Worm (Caenorhabditis elegans) whole organism, L1 larva: ENCODE results near the gene Y49F6B.8.
"Not testable (repeated sequence)": the region's sequence is repeated elsewhere in the genome, so short reads cannot be mapped to it uniquely, and the experiment has no call there.

ENCODE experiments used
- C16A3.4 ChIP-seq: fragments of 150-350 bp; optimal IDR thresholded peaks from 2 replicates; lab custom pipeline; 2014; ENCODE audit warnings: missing biosample characterization, missing genetic modification characterization
- Y116A8C.19 ChIP-seq: sonication (generic microtip); optimal IDR thresholded peaks from 2 replicates; lab custom pipeline; 2016; ENCODE audit warnings: missing compliant biosample characterization, missing genetic modification characterization, borderline replicate concordance
- alr-1 ChIP-seq: fragments of 200-800 bp; sonication (Bioruptor generic); optimal IDR thresholded peaks from 2 replicates; lab custom pipeline; 2018; ENCODE audit warnings: borderline replicate concordance, mild to moderate bottlenecking, missing genetic modification characterization, missing compliant biosample characterization
- aly-2 ChIP-seq: fragments of 150-350 bp; optimal IDR thresholded peaks from 2 replicates; lab custom pipeline; 2014; ENCODE audit warnings: missing biosample characterization, missing genetic modification characterization
- ama-1 ChIP-seq: fragments of 150-350 bp; optimal IDR thresholded peaks from 2 replicates; lab custom pipeline; 2014
- ceh-8 ChIP-seq: fragments of 200-800 bp; sonication (Bioruptor generic); optimal IDR thresholded peaks from 2 replicates; lab custom pipeline; 2018; ENCODE audit warnings: mild to moderate bottlenecking, missing genetic modification characterization, moderate library complexity, missing compliant biosample characterization
- ceh-90 ChIP-seq: sonication (generic microtip); optimal IDR thresholded peaks from 2 replicates; lab custom pipeline; 2016; ENCODE audit warnings: missing genetic modification characterization, missing compliant biosample characterization
- dpl-1 ChIP-seq, 3 experiments: fragments of 150-350 bp in 2 of 3; sonication (generic microtip) in 1 of 3; optimal IDR thresholded peaks; 2 replicates each; lab custom pipeline; 2014 to 2017; ENCODE audit warnings: missing biosample characterization in 3 of 3, missing genetic modification characterization in 3 of 3, missing genetic modification reagents in 3 of 3
- efl-3 ChIP-seq: fragments of 200-800 bp; sonication (Bioruptor generic); optimal IDR thresholded peaks from 2 replicates; lab custom pipeline; 2018; ENCODE audit warnings: mild to moderate bottlenecking, missing genetic modification characterization, missing compliant biosample characterization
- elt-3 ChIP-seq, 6 experiments: fragments of 150-350 bp in 1 of 6; sonication (generic microtip); optimal IDR thresholded peaks; 2 replicates each; lab custom pipeline; 2017 to 2018; ENCODE audit warnings: missing biosample characterization in 6 of 6, missing genetic modification characterization in 6 of 6, inconsistent platforms in 1 of 6
- ets-5 ChIP-seq: fragments of 200-800 bp; sonication (Bioruptor generic); IDR thresholded peaks from 2 replicates; pipeline ENCODE4 v1.3.6; 2022; ENCODE audit warnings: missing genetic modification characterization, missing compliant biosample characterization
- fkh-10 ChIP-seq: sonication (generic microtip); optimal IDR thresholded peaks from 2 replicates; lab custom pipeline; 2017; ENCODE audit warnings: missing biosample characterization, missing genetic modification reagents, missing genetic modification characterization
- fkh-4 ChIP-seq: sonication (generic microtip); optimal IDR thresholded peaks from 2 replicates; lab custom pipeline; 2016; ENCODE audit warnings: missing compliant biosample characterization, missing genetic modification characterization, borderline replicate concordance
- fkh-8 ChIP-seq: sonication (generic microtip); optimal IDR thresholded peaks from 2 replicates; lab custom pipeline; 2016; ENCODE audit warnings: mild to moderate bottlenecking, missing genetic modification characterization, missing compliant biosample characterization
- fos-1 ChIP-seq: fragments of 150-350 bp; optimal IDR thresholded peaks from 2 replicates; lab custom pipeline; 2014; ENCODE audit warnings: missing biosample characterization, missing genetic modification characterization
- hlh-17 ChIP-seq: fragments of 200-800 bp; sonication (Bioruptor generic); optimal IDR thresholded peaks from 2 replicates; lab custom pipeline; 2018; ENCODE audit warnings: missing genetic modification characterization, mild to moderate bottlenecking, missing compliant biosample characterization, moderate library complexity, borderline replicate concordance
- hlh-4 ChIP-seq: sonication (generic microtip); optimal IDR thresholded peaks from 2 replicates; lab custom pipeline; 2016; ENCODE audit warnings: mild to moderate bottlenecking, missing genetic modification characterization, missing compliant biosample characterization
- hpl-2 ChIP-seq: fragments of 150-350 bp; optimal IDR thresholded peaks from 2 replicates; lab custom pipeline; 2014; ENCODE audit warnings: missing biosample characterization, missing genetic modification reagents, missing genetic modification characterization
- jun-1 ChIP-seq: fragments of 150-350 bp; optimal IDR thresholded peaks from 2 replicates; lab custom pipeline; 2014; ENCODE audit warnings: missing biosample characterization, missing genetic modification reagents, missing genetic modification characterization
- lin-13 ChIP-seq: fragments of 150-350 bp; optimal IDR thresholded peaks from 2 replicates; lab custom pipeline; 2014; ENCODE audit warnings: missing biosample characterization, missing genetic modification reagents, missing genetic modification characterization
- lin-14 ChIP-seq: fragments of 200-800 bp; sonication (Bioruptor generic); optimal IDR thresholded peaks from 2 replicates; lab custom pipeline; 2018; ENCODE audit warnings: mild to moderate bottlenecking, missing genetic modification characterization, moderate library complexity, missing compliant biosample characterization
- lin-39 ChIP-seq: fragments of 150-350 bp; optimal IDR thresholded peaks from 2 replicates; lab custom pipeline; 2014; ENCODE audit warnings: missing biosample characterization, missing genetic modification reagents, missing genetic modification characterization
- lir-3 ChIP-seq: sonication (generic microtip); optimal IDR thresholded peaks from 2 replicates; lab custom pipeline; 2016; ENCODE audit warnings: mild to moderate bottlenecking, missing genetic modification characterization, moderate library complexity, missing compliant biosample characterization; ENCODE audit not compliant: poor library complexity
- mdl-1 ChIP-seq, 2 experiments: fragments of 150-350 bp; optimal IDR thresholded peaks; 2 replicates each; lab custom pipeline; 2014 to 2017; ENCODE audit warnings: missing biosample characterization in 2 of 2, missing genetic modification characterization in 2 of 2, inconsistent platforms in 1 of 2
- mep-1 ChIP-seq: fragments of 150-350 bp; optimal IDR thresholded peaks from 2 replicates; lab custom pipeline; 2014; ENCODE audit warnings: missing biosample characterization, missing genetic modification characterization
- nhr-12 ChIP-seq: sonication (generic microtip); optimal IDR thresholded peaks from 2 replicates; lab custom pipeline; 2017; ENCODE audit warnings: missing biosample characterization, missing genetic modification characterization
- nhr-237 ChIP-seq: fragments of 150-350 bp; optimal IDR thresholded peaks from 2 replicates; lab custom pipeline; 2014; ENCODE audit warnings: missing biosample characterization, missing genetic modification characterization
- nhr-28 ChIP-seq: fragments of 150-350 bp; optimal IDR thresholded peaks from 2 replicates; lab custom pipeline; 2014; ENCODE audit warnings: missing biosample characterization, missing genetic modification characterization
- nhr-47 ChIP-seq: sonication (generic microtip); optimal IDR thresholded peaks from 2 replicates; lab custom pipeline; 2016; ENCODE audit warnings: mild to moderate bottlenecking, missing genetic modification characterization, moderate library complexity, missing compliant biosample characterization
- nhr-71 ChIP-seq: sonication (generic microtip); optimal IDR thresholded peaks from 2 replicates; lab custom pipeline; 2016; ENCODE audit warnings: mild to moderate bottlenecking, missing genetic modification characterization, moderate library complexity, missing compliant biosample characterization
- nhr-76 ChIP-seq: sonication (generic microtip); optimal IDR thresholded peaks from 2 replicates; lab custom pipeline; 2017; ENCODE audit warnings: missing biosample characterization, missing genetic modification characterization
- nhr-77 ChIP-seq: fragments of 150-350 bp; optimal IDR thresholded peaks from 2 replicates; lab custom pipeline; 2014; ENCODE audit warnings: missing biosample characterization, missing genetic modification characterization
- nhr-85 ChIP-seq: sonication (generic microtip); peaks from one replicate; lab custom pipeline; 2016; ENCODE audit warnings: missing genetic modification characterization, inconsistent platforms, missing compliant biosample characterization
- nhr-90 ChIP-seq: sonication (generic microtip); optimal IDR thresholded peaks from 2 replicates; lab custom pipeline; 2016; ENCODE audit warnings: mild to moderate bottlenecking, missing genetic modification characterization, missing compliant biosample characterization; ENCODE audit not compliant: poor library complexity
- pax-3 ChIP-seq: fragments of 200-800 bp; sonication (Bioruptor generic); optimal IDR thresholded peaks from 2 replicates; lab custom pipeline; 2018; ENCODE audit warnings: mild to moderate bottlenecking, missing genetic modification characterization, moderate library complexity, missing compliant biosample characterization
- pqm-1 ChIP-seq: sonication (generic microtip); optimal IDR thresholded peaks from 3 replicates; lab custom pipeline; 2017; ENCODE audit warnings: missing biosample characterization, missing genetic modification characterization
- skn-1 ChIP-seq: fragments of 150-350 bp; optimal IDR thresholded peaks from 2 replicates; lab custom pipeline; 2014; ENCODE audit warnings: missing biosample characterization, missing genetic modification characterization
- snu-23 ChIP-seq: sonication (generic microtip); optimal IDR thresholded peaks from 2 replicates; lab custom pipeline; 2016; ENCODE audit warnings: missing genetic modification characterization, missing compliant biosample characterization
- sox-4 ChIP-seq: sonication (generic microtip); optimal IDR thresholded peaks from 2 replicates; lab custom pipeline; 2016; ENCODE audit warnings: missing genetic modification characterization, missing compliant biosample characterization
- sptf-1 ChIP-seq: fragments of 150-350 bp; optimal IDR thresholded peaks from 2 replicates; lab custom pipeline; 2014; ENCODE audit warnings: missing biosample characterization, missing genetic modification characterization
- sup-37 ChIP-seq: fragments of 200-800 bp; sonication (Bioruptor generic); optimal IDR thresholded peaks from 2 replicates; lab custom pipeline; 2018; ENCODE audit warnings: mild to moderate bottlenecking, missing genetic modification characterization, missing compliant biosample characterization
- swsn-7 ChIP-seq: sonication (generic microtip); optimal IDR thresholded peaks from 2 replicates; lab custom pipeline; 2016; ENCODE audit warnings: missing genetic modification characterization, missing compliant biosample characterization
- unc-130 ChIP-seq: fragments of 150-350 bp; optimal IDR thresholded peaks from 2 replicates; lab custom pipeline; 2017; ENCODE audit warnings: missing biosample characterization, missing genetic modification characterization, inconsistent platforms
- unc-30 ChIP-seq: sonication (generic microtip); optimal IDR thresholded peaks from 2 replicates; lab custom pipeline; 2017; ENCODE audit warnings: missing biosample characterization, missing genetic modification characterization
- unc-62 ChIP-seq: fragments of 150-350 bp; optimal IDR thresholded peaks from 2 replicates; lab custom pipeline; 2014; ENCODE audit warnings: missing biosample characterization, missing genetic modification reagents, missing genetic modification characterization
- unc-98 ChIP-seq: fragments of 200-800 bp; sonication (Bioruptor generic); IDR thresholded peaks from 2 replicates; pipeline ENCODE4 v1.3.6; 2022; ENCODE audit warnings: missing genetic modification characterization, missing compliant biosample characterization
- vab-15 ChIP-seq: sonication (generic microtip); optimal IDR thresholded peaks from 2 replicates; lab custom pipeline; 2017; ENCODE audit warnings: missing genotype, mild to moderate bottlenecking, missing genetic modification characterization, missing compliant biosample characterization
- xbp-1 ChIP-seq: sonication (generic microtip); optimal IDR thresholded peaks from 2 replicates; lab custom pipeline; 2016; ENCODE audit warnings: missing genetic modification characterization, missing compliant biosample characterization
- zip-4 ChIP-seq: fragments of 200-800 bp; sonication (Bioruptor generic); optimal IDR thresholded peaks from 2 replicates; lab custom pipeline; 2018; ENCODE audit warnings: mild to moderate bottlenecking, missing genetic modification characterization, moderate library complexity, missing compliant biosample characterization
- ztf-11 ChIP-seq, 2 experiments: sonication (generic microtip); optimal IDR thresholded peaks; 2 replicates each; lab custom pipeline; 2016 to 2017; ENCODE audit warnings: missing genetic modification characterization in 2 of 2, missing biosample characterization in 1 of 2, missing compliant biosample characterization in 1 of 2
- ztf-4 ChIP-seq: fragments of 150-350 bp; optimal IDR thresholded peaks from 2 replicates; lab custom pipeline; 2014; ENCODE audit warnings: missing biosample characterization, missing genetic modification characterization

The Y49F6B.8 gene

ce11 chrII:3490797-3491196 is 9.3 kb upstream of the Y49F6B.8 start, which contains the start of gene fbxb-112:
Gene fbxb-112, plus strand, starts transcription at chrII:3491097.
- not testable (repeated sequence) for TF ChIP-seq Y116A8C.19 (tag; lab: Kevin White, UChicago); swsn-7; unc-98 (GFP tag; lab: Robert Waterston, UW)

- TF ChIP-seq nhr-90 (tag; lab: Kevin White, UChicago) (peak; percentile 68), alr-1 (no peak), mdl-1 (tag; optimal IDR thresholded peaks at IDR 0.05; lab: Kevin White, UChicago) (no peak), zip-4 (GFP tag; lab: Kevin White, UChicago) (no peak), ceh-8 (GFP tag; lab: Kevin White, UChicago) (no peak), nhr-77 (no peak), nhr-85 (tag; lab: Kevin White, UChicago) (peak; percentile 83), lir-3 (tag; lab: Kevin White, UChicago) (peak; percentile 87), lin-14 (GFP tag; lab: Kevin White, UChicago) (no peak), elt-3 (tag; optimal IDR thresholded peaks at IDR 0.05; lab: Kevin White, UChicago) (no peak), pqm-1 (tag; lab: Kevin White, UChicago) (no peak), jun-1 (tag; lab: Kevin White, UChicago) (no peak), ztf-4 (tag; lab: Kevin White, UChicago) (no peak), C16A3.4 (peak; percentile 56), fkh-8 (peak; percentile 65), sup-37 (GFP tag; lab: Kevin White, UChicago) (no peak), hlh-4 (tag; lab: Kevin White, UChicago) (no peak), unc-62 (GFP tag; lab: Kevin White, UChicago) (no peak), aly-2 (tag; lab: Kevin White, UChicago) (no peak), nhr-76 (tag; lab: Kevin White, UChicago) (no peak), ceh-90 (tag; lab: Kevin White, UChicago) (peak; percentile 84), nhr-12 (tag; lab: Kevin White, UChicago) (no peak), sptf-1 (tag; lab: Kevin White, UChicago) (no peak), xbp-1 (tag; lab: Kevin White, UChicago) (peak; percentile 62), nhr-28 (tag; lab: Kevin White, UChicago) (no peak), sox-4 (tag; lab: Kevin White, UChicago) (peak; percentile 66), efl-3 (GFP tag; lab: Kevin White, UChicago) (no peak), lin-13 (GFP tag; lab: Kevin White, UChicago) (peak; percentile 28), unc-30 (tag; lab: Kevin White, UChicago) (no peak), mep-1 (peak; percentile 68), ama-1 (lab: Kevin White, UChicago) (no peak), fos-1 (tag; lab: Kevin White, UChicago) (no peak), unc-98 (GFP tag; lab: Robert Waterston, UW) (peak; percentile 68), skn-1 (tag; lab: Kevin White, UChicago) (peak; percentile 37), nhr-47 (tag; lab: Kevin White, UChicago) (no peak), hpl-2 (no peak), vab-15 (tag; lab: Kevin White, UChicago) (peak; percentile 68), ets-5 (GFP tag; lab: Robert Waterston, UW) (no peak), pax-3 (tag; lab: Kevin White, UChicago) (peak; percentile 62), fkh-10 (GFP tag; lab: Kevin White, UChicago) (peak; percentile 44), dpl-1 (GFP tag; optimal IDR thresholded peaks at IDR 0.05; lab: Kevin White, UChicago) (peak; percentile 50 to 73 (median 64)), snu-23 (no peak), unc-130 (no peak), fkh-4 (tag; lab: Kevin White, UChicago) (peak; percentile 82), lin-39 (tag; lab: Kevin White, UChicago) (peak; percentile 1), nhr-237 (tag; lab: Kevin White, UChicago) (peak; percentile 39), ztf-11 (tag; optimal IDR thresholded peaks at IDR 0.05; lab: Kevin White, UChicago) (peak in 1 of 2 experiments; percentile 77), nhr-71 (tag; lab: Kevin White, UChicago) (no peak), hlh-17 (GFP tag; lab: Kevin White, UChicago) (no peak)
Observed at ce11 chrII:3482231-3482630, 747 bp upstream of the Y49F6B.8 start, which contains the start of gene smu-2. Gene smu-2, plus strand, starts transcription at chrII:3482408.
